Worm (Caenorhabditis elegans) whole organism, young adult: ENCODE results near the gene D1022.2.

Source experiments
- C06A6.2 ChIP-seq: fragments of 200-800 bp; sonication (Bioruptor generic); conservative IDR thresholded peaks from 2 replicates; pipeline ENCODE4 v1.3.6; 2022; ENCODE audit warnings: missing genetic modification characterization, missing compliant biosample characterization
- F22D6.2 ChIP-seq: sonication (generic microtip); optimal IDR thresholded peaks from 2 replicates; lab custom pipeline; 2016; ENCODE audit warnings: mild to moderate bottlenecking, missing genetic modification characterization, missing compliant biosample characterization
- Y79H2A.3 ChIP-seq: fragments of 200-800 bp; sonication (Bioruptor generic); conservative IDR thresholded peaks from 2 replicates; pipeline ENCODE4 v1.3.6; 2022; ENCODE audit warnings: missing genetic modification reagents, missing genetic modification characterization, missing compliant biosample characterization
- dox-1 ChIP-seq: fragments of 200-800 bp; sonication (Bioruptor generic); IDR thresholded peaks from 2 replicates; pipeline ENCODE4 v1.3.6; 2022; ENCODE audit warnings: missing genetic modification reagents, missing genetic modification characterization, missing compliant biosample characterization
- dpl-1 ChIP-seq: fragments of 150-350 bp; optimal IDR thresholded peaks from 2 replicates; lab custom pipeline; 2014; ENCODE audit warnings: missing biosample characterization, missing genetic modification reagents, missing genetic modification characterization
- gei-17 ChIP-seq: fragments of 200-800 bp; sonication (Bioruptor generic); optimal IDR thresholded peaks from 2 replicates; lab custom pipeline; 2018; ENCODE audit warnings: mild to moderate bottlenecking, missing genetic modification characterization, missing compliant biosample characterization
- hmg-1.2 ChIP-seq: fragments of 200-800 bp; sonication (Bioruptor generic); IDR thresholded peaks from 2 replicates; pipeline ENCODE4 v1.3.6; 2022; ENCODE audit warnings: missing genetic modification reagents, missing genetic modification characterization, missing compliant biosample characterization
- hsf-1 ChIP-seq: fragments of 200-800 bp; sonication (Bioruptor generic); IDR thresholded peaks from 2 replicates; pipeline ENCODE4 v1.3.6; 2022; ENCODE audit warnings: missing genetic modification reagents, missing genetic modification characterization, missing compliant biosample characterization
- let-526 ChIP-seq: fragments of 200-800 bp; sonication (Bioruptor generic); IDR thresholded peaks from 2 replicates; pipeline ENCODE4 v1.3.6; 2022; ENCODE audit warnings: missing genetic modification reagents, missing genetic modification characterization, missing compliant biosample characterization
- nhr-80 ChIP-seq: sonication (generic microtip); optimal IDR thresholded peaks from 2 replicates; lab custom pipeline; 2016; ENCODE audit warnings: missing genetic modification characterization, missing compliant biosample characterization
- rec-8 ChIP-seq, 2 experiments: sonication (generic microtip); optimal IDR thresholded peaks; 2 replicates each; lab custom pipeline; 2016; ENCODE audit warnings: mild to moderate bottlenecking in 2 of 2, missing genetic modification characterization in 2 of 2, missing genetic modification reagents in 2 of 2, missing genotype in 2 of 2, missing biosample characterization in 1 of 2, missing compliant biosample characterization in 1 of 2, moderate library complexity in 1 of 2
- rpc-1 ChIP-seq, 2 experiments: fragments of 150-350 bp in 1 of 2; sonication (generic microtip) in 1 of 2; optimal IDR thresholded peaks; 2 replicates each; lab custom pipeline; 2014 to 2018; ENCODE audit warnings: missing biosample characterization in 1 of 2, missing genetic modification characterization in 1 of 2, missing genetic modification reagents in 1 of 2, missing genotype in 1 of 2
- snpc-4 ChIP-seq, 5 experiments: fragments of 150-350 bp in 1 of 5; sonication (generic microtip) in 4 of 5; optimal IDR thresholded peaks; 2 replicates each; lab custom pipeline; 2014 to 2018; ENCODE audit warnings: missing genetic modification characterization in 5 of 5, missing biosample characterization in 3 of 5, antibody characterized with exemption in 2 of 5, mild to moderate bottlenecking in 2 of 5, missing compliant biosample characterization in 2 of 5, missing genotype in 2 of 5, moderate library complexity in 2 of 5, missing genetic modification reagents in 1 of 5

DNA sequence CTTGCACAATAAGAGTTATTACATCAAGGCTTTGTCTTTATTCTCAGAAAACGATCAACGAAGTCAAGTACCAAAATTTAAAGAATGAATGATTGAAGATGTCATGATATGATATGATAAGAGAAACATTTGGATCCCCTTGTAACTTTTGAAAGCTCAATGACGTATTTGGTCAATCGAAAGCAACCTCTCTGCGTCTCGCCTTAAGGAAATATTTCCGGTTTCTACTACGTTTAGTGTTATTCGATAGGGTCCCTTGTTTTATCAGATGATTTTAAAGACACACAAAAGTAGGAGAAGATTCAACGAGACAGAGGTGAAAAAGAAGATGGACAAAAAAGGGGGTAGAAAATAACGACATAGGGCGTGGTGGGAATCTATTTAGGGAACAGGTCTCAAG lies 46.0 kb upstream of the D1022.2 start:
- no peak for TF ChIP-seq let-526
- TF ChIP-seq hsf-1 = no peak
- TF ChIP-seq snpc-4 (GFP tag; optimal IDR thresholded peaks at IDR 0.05; lab: Kevin White, UChicago) = no peak
- no peak for TF ChIP-seq snpc-4 (tag; optimal IDR thresholded peaks at IDR 0.05; lab: Kevin White, UChicago)
- no peak for TF ChIP-seq dox-1 (GFP tag; lab: Robert Waterston, UW)
- no peak for TF ChIP-seq hmg-1.2 (GFP tag; lab: Robert Waterston, UW)
- no peak for TF ChIP-seq gei-17
- TF ChIP-seq nhr-80 (tag; lab: Kevin White, UChicago) = no peak
- no peak for TF ChIP-seq rpc-1 (optimal IDR thresholded peaks at IDR 0.05; lab: Kevin White, UChicago)
- no peak for TF ChIP-seq rpc-1 (tag; optimal IDR thresholded peaks at IDR 0.05; lab: Kevin White, UChicago)
- no peak for TF ChIP-seq C06A6.2
- no peak for TF ChIP-seq dpl-1
- TF ChIP-seq F22D6.2 = no peak
- TF ChIP-seq rec-8 (tag; optimal IDR thresholded peaks at IDR 0.05; lab: Kevin White, UChicago) = no peak
- TF ChIP-seq Y79H2A.3 (GFP tag; lab: Robert Waterston, UW) = no peak
